Fruit fly (Drosophila melanogaster) whole organism, embryonic: ENCODE measurements around the gene CG12768.

Experiments
- Aef1 ChIP-seq: fragments of 200-800 bp; sonication (Bioruptor generic); IDR thresholded peaks from 3 replicates; pipeline ENCODE4 v1.3.6; 2022; ENCODE audit warnings: missing biosample characterization, missing genetic modification characterization
- CG10979 ChIP-seq: fragments of 200-800 bp; sonication (Bioruptor generic); optimal IDR thresholded peaks from 2 replicates; lab custom pipeline; 2018; ENCODE audit warnings: missing biosample characterization, mild to moderate bottlenecking, missing genetic modification characterization, moderate library complexity
- CG14860 ChIP-seq: fragments of 200-800 bp; sonication (Bioruptor generic); IDR thresholded peaks from 3 replicates; pipeline ENCODE4 v1.3.6; 2022; ENCODE audit warnings: missing biosample characterization, missing genetic modification characterization; ENCODE audit not compliant: partially characterized antibody
- CG15696 ChIP-seq: fragments of 200-800 bp; sonication (Bioruptor generic); optimal IDR thresholded peaks from 2 replicates; lab custom pipeline; 2019; ENCODE audit warnings: missing biosample characterization, mild to moderate bottlenecking, missing genetic modification characterization, moderate library complexity
- CG16813 ChIP-seq: fragments of 200-800 bp; sonication (Bioruptor generic); IDR thresholded peaks from 3 replicates; pipeline ENCODE4 v1.3.6; 2022; ENCODE audit warnings: missing biosample characterization, missing genetic modification characterization; ENCODE audit not compliant: partially characterized antibody
- CG18599 ChIP-seq: fragments of 200-800 bp; sonication (Bioruptor generic); optimal IDR thresholded peaks from 3 replicates; lab custom pipeline; 2017; ENCODE audit warnings: missing biosample characterization, missing genetic modification characterization, mild to moderate bottlenecking, moderate library complexity, missing genetic modification reagents
- CG2199 ChIP-seq: fragments of 200-800 bp; sonication (Bioruptor generic); IDR thresholded peaks from 3 replicates; pipeline ENCODE4 v1.3.6; 2022; ENCODE audit warnings: missing biosample characterization, missing genetic modification characterization
- CG30403 ChIP-seq: fragments of 200-800 bp; sonication (Bioruptor generic); optimal IDR thresholded peaks from 3 replicates; lab custom pipeline; 2016; ENCODE audit warnings: missing biosample characterization, missing genetic modification characterization
- CG5180 ChIP-seq: fragments of 200-800 bp; sonication (Bioruptor generic); optimal IDR thresholded peaks from 3 replicates; lab custom pipeline; 2017; ENCODE audit warnings: missing biosample characterization, missing genetic modification characterization, mild to moderate bottlenecking, moderate library complexity, missing genetic modification reagents
- CG6791 ChIP-seq: fragments of 200-800 bp; sonication (Bioruptor generic); IDR thresholded peaks from 3 replicates; pipeline ENCODE4 v1.3.6; 2022; ENCODE audit warnings: missing biosample characterization, missing genetic modification characterization; ENCODE audit not compliant: partially characterized antibody
- CG7963 ChIP-seq: fragments of 200-800 bp; sonication (Bioruptor generic); IDR thresholded peaks from 3 replicates; pipeline ENCODE4 v1.3.6; 2022; ENCODE audit warnings: missing biosample characterization, missing genetic modification characterization; ENCODE audit not compliant: partially characterized antibody
- CG8765 ChIP-seq: fragments of 200-800 bp; sonication (Bioruptor generic); IDR thresholded peaks from 2 replicates; pipeline ENCODE4 v1.3.6; 2022; ENCODE audit warnings: missing biosample characterization, missing genetic modification characterization
- CTCF ChIP-seq: fragments of 200-800 bp; sonication (Bioruptor generic); optimal IDR thresholded peaks from 2 replicates; lab custom pipeline; 2017; ENCODE audit warnings: missing biosample characterization, mild to moderate bottlenecking, missing genetic modification characterization, moderate library complexity
- CkIIα-i1 ChIP-seq: fragments of 200-800 bp; sonication (Bioruptor generic); IDR thresholded peaks from 2 replicates; pipeline ENCODE4 v1.3.6; 2022; ENCODE audit warnings: missing biosample characterization, missing genetic modification characterization
- D19A ChIP-seq: fragments of 200-800 bp; optimal IDR thresholded peaks from 3 replicates; lab custom pipeline; 2019; ENCODE audit warnings: missing biosample characterization, mild to moderate bottlenecking, missing genetic modification characterization, moderate library complexity
- D19B ChIP-seq: fragments of 200-800 bp; sonication (Bioruptor generic); optimal IDR thresholded peaks from 2 replicates; lab custom pipeline; 2017; ENCODE audit warnings: missing biosample characterization, mild to moderate bottlenecking, missing genetic modification characterization
- HLH4C ChIP-seq: fragments of 200-800 bp; sonication (Bioruptor generic); IDR thresholded peaks from 3 replicates; pipeline ENCODE4 v1.3.6; 2022; ENCODE audit warnings: missing biosample characterization, missing genetic modification characterization; ENCODE audit not compliant: partially characterized antibody
- Hr51 ChIP-seq, 2 experiments: fragments of 200-800 bp; sonication (Bioruptor generic); optimal IDR thresholded peaks; 2 replicates in 1 of 2; 3 replicates in 1 of 2; lab custom pipeline; 2016 to 2018; ENCODE audit warnings: missing biosample characterization in 2 of 2, missing genetic modification characterization in 2 of 2, mild to moderate bottlenecking in 1 of 2, moderate library complexity in 1 of 2
- Kr ChIP-seq: fragments of 200-800 bp; sonication (Bioruptor generic); optimal IDR thresholded peaks from 2 replicates; lab custom pipeline; 2017; ENCODE audit warnings: missing biosample characterization, mild to moderate bottlenecking, missing genetic modification characterization
- Lhr ChIP-seq: fragments of 200-800 bp; sonication (Bioruptor generic); optimal IDR thresholded peaks from 3 replicates; lab custom pipeline; 2017; ENCODE audit warnings: mild to moderate bottlenecking, missing biosample characterization, missing genetic modification reagents, missing genetic modification characterization
- Myb ChIP-seq: fragments of 200-800 bp; sonication (Bioruptor generic); optimal IDR thresholded peaks from 2 replicates; lab custom pipeline; 2016; ENCODE audit warnings: missing biosample characterization, missing genetic modification characterization
- Opbp ChIP-seq: fragments of 200-800 bp; sonication (Bioruptor generic); IDR thresholded peaks from 3 replicates; pipeline ENCODE4 v1.3.6; 2022; ENCODE audit warnings: missing biosample characterization, missing genetic modification characterization; ENCODE audit not compliant: partially characterized antibody
- Pdp1 ChIP-seq, 2 experiments: fragments of 200-800 bp; sonication (Bioruptor generic); optimal IDR thresholded peaks; 3 replicates each; lab custom pipeline; 2016; ENCODE audit warnings: missing biosample characterization in 2 of 2, missing genetic modification characterization in 2 of 2, mild to moderate bottlenecking in 1 of 2, moderate library complexity in 1 of 2
- Scr ChIP-seq: fragments of 200-800 bp; sonication (Bioruptor generic); IDR thresholded peaks from 2 replicates; pipeline ENCODE4 v1.3.6; 2022; ENCODE audit warnings: missing biosample characterization, missing genetic modification characterization; ENCODE audit not compliant: partially characterized antibody
- Vsx1 ChIP-seq: fragments of 200-800 bp; sonication (Bioruptor generic); optimal IDR thresholded peaks from 2 replicates; lab custom pipeline; 2017; ENCODE audit warnings: missing biosample characterization, mild to moderate bottlenecking, missing genetic modification characterization, missing genetic modification reagents
- al ChIP-seq: fragments of 200-800 bp; sonication (Bioruptor generic); IDR thresholded peaks from 2 replicates; pipeline ENCODE4 v1.3.6; 2022; ENCODE audit warnings: missing biosample characterization, missing genetic modification characterization
- amos ChIP-seq: fragments of 200-800 bp; sonication (Bioruptor generic); IDR thresholded peaks from 2 replicates; pipeline ENCODE4 v1.3.6; 2022; ENCODE audit warnings: missing biosample characterization, missing genetic modification characterization; ENCODE audit not compliant: partially characterized antibody
- ara ChIP-seq: fragments of 200-800 bp; sonication (Bioruptor generic); IDR thresholded peaks from 2 replicates; pipeline ENCODE4 v1.3.6; 2022; ENCODE audit warnings: missing biosample characterization, missing genetic modification characterization
- cg ChIP-seq: fragments of 200-800 bp; sonication (Bioruptor generic); optimal IDR thresholded peaks from 3 replicates; lab custom pipeline; 2019; ENCODE audit warnings: missing biosample characterization, mild to moderate bottlenecking, missing genetic modification characterization, moderate library complexity
- da ChIP-seq: fragments of 200-800 bp; sonication (Bioruptor generic); optimal IDR thresholded peaks from 2 replicates; lab custom pipeline; 2016; ENCODE audit warnings: missing biosample characterization, missing genetic modification characterization
- disco-r ChIP-seq: fragments of 200-800 bp; sonication (Bioruptor generic); optimal IDR thresholded peaks from 2 replicates; lab custom pipeline; 2016; ENCODE audit warnings: missing biosample characterization, missing genetic modification characterization
- hb ChIP-seq: fragments of 200-800 bp; sonication (Bioruptor generic); IDR thresholded peaks from 3 replicates; pipeline ENCODE4 v1.3.6; 2022; ENCODE audit warnings: missing biosample characterization, missing genetic modification characterization; ENCODE audit not compliant: partially characterized antibody
- inv ChIP-seq: fragments of 200-800 bp; sonication (Bioruptor generic); IDR thresholded peaks from 2 replicates; pipeline ENCODE4 v1.3.6; 2022; ENCODE audit warnings: missing biosample characterization, missing genetic modification characterization; ENCODE audit not compliant: partially characterized antibody
- mld ChIP-seq: fragments of 200-800 bp; sonication (Bioruptor generic); IDR thresholded peaks from 3 replicates; pipeline ENCODE4 v1.3.6; 2022; ENCODE audit warnings: missing biosample characterization, missing genetic modification characterization; ENCODE audit not compliant: partially characterized antibody
- nerfin-2 ChIP-seq: fragments of 200-800 bp; sonication (Bioruptor generic); IDR thresholded peaks from 2 replicates; pipeline ENCODE4 v1.3.6; 2022; ENCODE audit warnings: missing biosample characterization, missing genetic modification characterization; ENCODE audit not compliant: partially characterized antibody
- pros ChIP-seq: fragments of 200-800 bp; sonication (Bioruptor generic); optimal IDR thresholded peaks from 3 replicates; lab custom pipeline; 2019; ENCODE audit warnings: missing biosample characterization, mild to moderate bottlenecking, missing genetic modification characterization, moderate library complexity
- tna ChIP-seq: fragments of 200-800 bp; sonication (Bioruptor generic); IDR thresholded peaks from 2 replicates; pipeline ENCODE4 v1.3.6; 2022; ENCODE audit warnings: missing biosample characterization, missing genetic modification characterization; ENCODE audit not compliant: partially characterized antibody
- trh ChIP-seq: fragments of 200-800 bp; sonication (Bioruptor generic); optimal IDR thresholded peaks from 2 replicates; lab custom pipeline; 2016; ENCODE audit warnings: missing biosample characterization, missing genetic modification characterization
- twi ChIP-seq: fragments of 200-800 bp; optimal IDR thresholded peaks from 2 replicates; lab custom pipeline; 2019; ENCODE audit warnings: missing biosample characterization, mild to moderate bottlenecking, missing genetic modification characterization, moderate library complexity
- vnd ChIP-seq: fragments of 200-800 bp; sonication (Bioruptor generic); IDR thresholded peaks from 3 replicates; pipeline ENCODE4 v1.3.6; 2022; ENCODE audit warnings: missing biosample characterization, missing genetic modification characterization; ENCODE audit not compliant: partially characterized antibody
- z ChIP-seq: fragments of 200-800 bp; sonication (Bioruptor generic); IDR thresholded peaks from 3 replicates; pipeline ENCODE4 v1.3.6; 2022; ENCODE audit warnings: missing biosample characterization, missing genetic modification characterization
- zen ChIP-seq: fragments of 200-800 bp; sonication (Bioruptor generic); optimal IDR thresholded peaks from 3 replicates; lab custom pipeline; 2018; ENCODE audit warnings: missing biosample characterization, mild to moderate bottlenecking, missing genetic modification characterization, moderate library complexity
- zen2 ChIP-seq: fragments of 200-800 bp; sonication (Bioruptor generic); IDR thresholded peaks from 3 replicates; pipeline ENCODE4 v1.3.6; 2022; ENCODE audit warnings: missing biosample characterization, missing genetic modification characterization; ENCODE audit not compliant: partially characterized antibody

Gene CG12768

dm6 chr3L:22940249-22940648 is 30.0 kb downstream of the CG12768 start (continued):
- TF ChIP-seq trh (GFP tag; lab: Kevin White, UChicago) (no peak), D19A (tag; lab: Kevin White, UChicago) (peak; percentile 3), disco-r (no peak), CTCF (GFP tag; lab: Kevin White, UChicago) (peak; percentile 94), CG2199 (GFP tag; lab: Robert Waterston, UW) (peak; percentile 98), ara (GFP tag; lab: Robert Waterston, UW) (no peak), CG15696 (tag; lab: Kevin White, UChicago) (peak; percentile 40), al (no peak), Lhr (GFP tag; lab: Kevin White, UChicago) (peak; percentile 20), CG30403 (GFP tag; lab: Kevin White, UChicago) (no peak), zen (tag; lab: Kevin White, UChicago) (peak; percentile 37), Aef1 (GFP tag; lab: Robert Waterston, UW) (no peak), amos (peak; percentile 46; the same call in 1 of the 2 replicates), CG10979 (tag; lab: Kevin White, UChicago) (peak; percentile 52), CG6791 (GFP tag; lab: Robert Waterston, UW) (peak; percentile 55; the same call in 1 of the 3 replicates), Myb (no peak)

dm6 chr3L:22943484-22943883 is 33.2 kb downstream of the CG12768 start:
- TF ChIP-seq CG5180 (GFP tag; lab: Kevin White, UChicago) (peak; percentile 57), zen2 (no peak), twi (peak; percentile 100), pros (peak; percentile 59), CG8765 (GFP tag; lab: Robert Waterston, UW) (no peak), z (0 out of 3 replicates have a peak, but pooled peaks have one; percentile 50), CG2199 (GFP tag; lab: Robert Waterston, UW) (peak; percentile 96), D19A (tag; lab: Kevin White, UChicago) (peak; percentile 78), cg (GFP tag; lab: Kevin White, UChicago) (peak; percentile 59), Kr (GFP tag; lab: Kevin White, UChicago) (peak; percentile 21)

- TF ChIP-seq mld (GFP tag; lab: Robert Waterston, UW): 0 out of 3 replicates have a peak, but pooled peaks have one; percentile 54
- TF ChIP-seq da (GFP tag; lab: Kevin White, UChicago): no peak
- TF ChIP-seq CG6791 (GFP tag; lab: Robert Waterston, UW): peak; percentile 64; the same call in 2 of the 3 replicates
- peak; percentile 40; the same call in 1 of the 2 replicates for TF ChIP-seq nerfin-2 (GFP tag; lab: Robert Waterston, UW)
- peak in 1 of 2 experiments; percentile 1 for TF ChIP-seq Pdp1 (GFP tag; optimal IDR thresholded peaks at IDR 0.05; lab: Kevin White, UChicago)
- TF ChIP-seq D19A (tag; lab: Kevin White, UChicago): peak; percentile 51
- 0 out of 3 replicates have a peak, but pooled peaks have one; percentile 15 for TF ChIP-seq Opbp (GFP tag; lab: Robert Waterston, UW)
- TF ChIP-seq CG14860 (GFP tag; lab: Robert Waterston, UW): peak; percentile 74; the same call in 2 of the 3 replicates
- TF ChIP-seq CG16813: peak; percentile 79
- no peak for TF ChIP-seq CkIIα-i1 (GFP tag; lab: Robert Waterston, UW)
- TF ChIP-seq Scr (GFP tag; lab: Robert Waterston, UW): peak; percentile 50
- no peak for TF ChIP-seq CG18599 (GFP tag; lab: Kevin White, UChicago)
- TF ChIP-seq inv (GFP tag; lab: Robert Waterston, UW): peak; percentile 17; the same call in 1 of the 2 replicates
- no peak for TF ChIP-seq Hr51 (GFP tag; optimal IDR thresholded peaks at IDR 0.05; lab: Kevin White, UChicago)
- TF ChIP-seq CG7963 (GFP tag; lab: Robert Waterston, UW): peak; percentile 66; the same call in 2 of the 3 replicates
- peak; percentile 51; the same call in 1 of the 3 replicates for TF ChIP-seq hb (GFP tag; lab: Robert Waterston, UW)
- peak; percentile 47 for TF ChIP-seq D19B (GFP tag; lab: Kevin White, UChicago)
- peak; percentile 79 for TF ChIP-seq HLH4C
- peak; percentile 63 for TF ChIP-seq vnd (GFP tag; lab: Robert Waterston, UW)
- TF ChIP-seq tna: peak; percentile 51; the same call in 1 of the 2 replicates
- TF ChIP-seq Vsx1 (GFP tag; lab: Kevin White, UChicago): no peak
Observed at dm6 chr3L:22944493-22944892, 34.2 kb downstream of the CG12768 start.
